Worm (Caenorhabditis elegans) whole organism, young adult: ENCODE data around the gene C06E2.1.
A peak's percentile ranks its signal among the peaks of the same experiment; 100 is the strongest.

ENCODE experiments used
- B0019.2 ChIP-seq: fragments of 200-800 bp; sonication (Bioruptor generic); conservative IDR thresholded peaks from 2 replicates; pipeline ENCODE4 v1.3.6; 2022; ENCODE audit warnings: missing genetic modification reagents, missing genetic modification characterization, missing compliant biosample characterization
- B0336.3 ChIP-seq: fragments of 200-800 bp; sonication (Bioruptor generic); IDR thresholded peaks from 2 replicates; pipeline ENCODE4 v1.3.6; 2022; ENCODE audit warnings: missing genetic modification characterization, missing compliant biosample characterization
- F37B4.10 ChIP-seq: fragments of 200-800 bp; sonication (Bioruptor generic); IDR thresholded peaks from 2 replicates; pipeline ENCODE4 v1.3.6; 2022; ENCODE audit warnings: missing genetic modification characterization, missing compliant biosample characterization
- F39B2.1 ChIP-seq: fragments of 200-800 bp; sonication (Bioruptor generic); IDR thresholded peaks from 2 replicates; pipeline ENCODE4 v1.3.6; 2022; ENCODE audit warnings: missing genetic modification reagents, missing genetic modification characterization, missing compliant biosample characterization
- F55B11.4 ChIP-seq: sonication (generic microtip); optimal IDR thresholded peaks from 2 replicates; lab custom pipeline; 2016; ENCODE audit warnings: missing compliant biosample characterization, missing genetic modification characterization, borderline replicate concordance; ENCODE audit not compliant: insufficient read depth
- F57A8.1 ChIP-seq: fragments of 200-800 bp; sonication (Bioruptor generic); optimal IDR thresholded peaks from 2 replicates; lab custom pipeline; 2018; ENCODE audit warnings: mild to moderate bottlenecking, missing genetic modification characterization, moderate library complexity, missing compliant biosample characterization
- T07F8.4 ChIP-seq: sonication (generic microtip); optimal IDR thresholded peaks from 2 replicates; lab custom pipeline; 2016; ENCODE audit warnings: mild to moderate bottlenecking, missing genetic modification characterization, moderate library complexity, missing compliant biosample characterization
- Y79H2A.3 ChIP-seq: fragments of 200-800 bp; sonication (Bioruptor generic); conservative IDR thresholded peaks from 2 replicates; pipeline ENCODE4 v1.3.6; 2022; ENCODE audit warnings: missing genetic modification reagents, missing genetic modification characterization, missing compliant biosample characterization
- Y95B8A.8 ChIP-seq: fragments of 200-800 bp; sonication (Bioruptor generic); IDR thresholded peaks from 2 replicates; pipeline ENCODE4 v1.3.6; 2022; ENCODE audit warnings: missing genetic modification reagents, missing genetic modification characterization, missing compliant biosample characterization
- ama-1 ChIP-seq, 3 experiments: fragments of 150-350 bp in 1 of 3; sonication (generic microtip) in 2 of 3; optimal IDR thresholded peaks; 2 replicates each; lab custom pipeline; 2014 to 2018; ENCODE audit warnings: missing biosample characterization in 2 of 3, missing genetic modification characterization in 2 of 3, missing genetic modification reagents in 2 of 3
- aptf-2 ChIP-seq: fragments of 200-800 bp; sonication (Bioruptor generic); conservative IDR thresholded peaks from 2 replicates; pipeline ENCODE4 v1.3.6; 2022; ENCODE audit warnings: missing genetic modification reagents, missing genetic modification characterization, missing compliant biosample characterization
- attf-3 ChIP-seq: fragments of 200-800 bp; sonication (Bioruptor generic); conservative IDR thresholded peaks from 2 replicates; pipeline ENCODE4 v1.3.6; 2022; ENCODE audit warnings: missing genetic modification reagents, missing genetic modification characterization, missing compliant biosample characterization
- ceh-100 ChIP-seq: fragments of 200-800 bp; sonication (Bioruptor generic); IDR thresholded peaks from 2 replicates; pipeline ENCODE4 v1.3.6; 2022; ENCODE audit warnings: missing genetic modification reagents, missing genetic modification characterization, missing compliant biosample characterization
- ceh-27 ChIP-seq: fragments of 200-800 bp; sonication (Bioruptor generic); optimal IDR thresholded peaks from 2 replicates; lab custom pipeline; 2018; ENCODE audit warnings: mild to moderate bottlenecking, missing genetic modification characterization, moderate library complexity, missing compliant biosample characterization
- ceh-79 ChIP-seq: sonication (generic microtip); optimal IDR thresholded peaks from 2 replicates; lab custom pipeline; 2017; ENCODE audit warnings: mild to moderate bottlenecking, missing genetic modification characterization, missing compliant biosample characterization
- ceh-91 ChIP-seq: fragments of 200-800 bp; sonication (Bioruptor generic); IDR thresholded peaks from 2 replicates; pipeline ENCODE4 v1.3.6; 2022; ENCODE audit warnings: missing genetic modification reagents, missing genetic modification characterization, missing compliant biosample characterization
- egrh-3 ChIP-seq: fragments of 200-800 bp; sonication (Bioruptor generic); IDR thresholded peaks from 2 replicates; pipeline ENCODE4 v1.3.6; 2022; ENCODE audit warnings: missing genetic modification reagents, missing genetic modification characterization, missing compliant biosample characterization
- ekl-4 ChIP-seq: fragments of 200-800 bp; sonication (Bioruptor generic); IDR thresholded peaks from 2 replicates; pipeline ENCODE4 v1.3.6; 2022; ENCODE audit warnings: missing genetic modification reagents, missing genetic modification characterization, missing compliant biosample characterization
- gei-17 ChIP-seq: fragments of 200-800 bp; sonication (Bioruptor generic); optimal IDR thresholded peaks from 2 replicates; lab custom pipeline; 2018; ENCODE audit warnings: mild to moderate bottlenecking, missing genetic modification characterization, missing compliant biosample characterization
- hlh-12 ChIP-seq: sonication (generic microtip); optimal IDR thresholded peaks from 2 replicates; lab custom pipeline; 2016; ENCODE audit warnings: missing genetic modification characterization, missing compliant biosample characterization
- hmg-1.2 ChIP-seq: fragments of 200-800 bp; sonication (Bioruptor generic); IDR thresholded peaks from 2 replicates; pipeline ENCODE4 v1.3.6; 2022; ENCODE audit warnings: missing genetic modification reagents, missing genetic modification characterization, missing compliant biosample characterization
- hmg-20 ChIP-seq: fragments of 200-800 bp; sonication (Bioruptor generic); IDR thresholded peaks from 2 replicates; pipeline ENCODE4 v1.3.6; 2022; ENCODE audit warnings: missing genetic modification reagents, missing genetic modification characterization, missing compliant biosample characterization
- hsf-1 ChIP-seq: fragments of 200-800 bp; sonication (Bioruptor generic); IDR thresholded peaks from 2 replicates; pipeline ENCODE4 v1.3.6; 2022; ENCODE audit warnings: missing genetic modification reagents, missing genetic modification characterization, missing compliant biosample characterization
- let-526 ChIP-seq: fragments of 200-800 bp; sonication (Bioruptor generic); IDR thresholded peaks from 2 replicates; pipeline ENCODE4 v1.3.6; 2022; ENCODE audit warnings: missing genetic modification reagents, missing genetic modification characterization, missing compliant biosample characterization
- lin-40 ChIP-seq: sonication (generic microtip); optimal IDR thresholded peaks from 2 replicates; lab custom pipeline; 2016; ENCODE audit warnings: missing genetic modification characterization, mild to moderate bottlenecking, missing compliant biosample characterization, missing genotype, missing genetic modification reagents
- madf-10 ChIP-seq: sonication (generic microtip); optimal IDR thresholded peaks from 2 replicates; lab custom pipeline; 2016; ENCODE audit warnings: mild to moderate bottlenecking, missing genetic modification characterization, missing compliant biosample characterization
- mel-28 ChIP-seq: sonication (generic microtip); optimal IDR thresholded peaks from 2 replicates; lab custom pipeline; 2016; ENCODE audit warnings: borderline replicate concordance, mild to moderate bottlenecking, missing genetic modification characterization, missing compliant biosample characterization
- nfya-1 ChIP-seq: sonication (generic microtip); optimal IDR thresholded peaks from 2 replicates; lab custom pipeline; 2017; ENCODE audit warnings: antibody characterized with exemption, missing compliant biosample characterization, missing genetic modification characterization, borderline replicate concordance; ENCODE audit not compliant: insufficient read depth
- rcor-1 ChIP-seq: fragments of 200-800 bp; sonication (Bioruptor generic); IDR thresholded peaks from 2 replicates; pipeline ENCODE4 v1.3.6; 2022; ENCODE audit warnings: missing genetic modification reagents, missing genetic modification characterization, missing compliant biosample characterization
- snpc-1.3 ChIP-seq: sonication (generic microtip); optimal IDR thresholded peaks from 2 replicates; lab custom pipeline; 2017; ENCODE audit warnings: missing genetic modification characterization, mild to moderate bottlenecking, missing compliant biosample characterization, antibody characterized with exemption, moderate library complexity, missing genotype, missing genetic modification reagents; ENCODE audit not compliant: insufficient read depth
- ztf-18 ChIP-seq: sonication (generic microtip); optimal IDR thresholded peaks from 2 replicates; lab custom pipeline; 2016; ENCODE audit warnings: missing genotype, mild to moderate bottlenecking, missing genetic modification characterization, missing compliant biosample characterization
- ztf-25 ChIP-seq: fragments of 200-800 bp; sonication (Bioruptor generic); IDR thresholded peaks from 2 replicates; pipeline ENCODE4 v1.3.6; 2022; ENCODE audit warnings: missing genetic modification reagents, missing genetic modification characterization, missing compliant biosample characterization
- ztf-3 ChIP-seq: fragments of 200-800 bp; sonication (Bioruptor generic); optimal IDR thresholded peaks from 2 replicates; lab custom pipeline; 2018; ENCODE audit warnings: mild to moderate bottlenecking, missing genetic modification characterization, missing compliant biosample characterization

The C06E2.1 gene

ce11 chrX:8892808-8893207 lies 18.2 kb upstream of the C06E2.1 start, which contains the start of gene C13E3.1:
Gene C13E3.1, plus strand, starts transcription at chrX:8893108.
- TF ChIP-seq hmg-20 (GFP tag; lab: Robert Waterston, UW), result no peak
- no peak for TF ChIP-seq ztf-3 (GFP tag; lab: Kevin White, UChicago)
- TF ChIP-seq lin-40, result no peak
- no peak for TF ChIP-seq nfya-1 (tag; lab: Kevin White, UChicago)
- TF ChIP-seq attf-3 (GFP tag; lab: Robert Waterston, UW), result no peak
- TF ChIP-seq ekl-4, result no peak
- TF ChIP-seq rcor-1, result no peak
- no peak for TF ChIP-seq F55B11.4 (tag; lab: Kevin White, UChicago)
- TF ChIP-seq F37B4.10 (GFP tag; lab: Robert Waterston, UW), result no peak
- TF ChIP-seq Y79H2A.3 (GFP tag; lab: Robert Waterston, UW), result no peak
- no peak for TF ChIP-seq snpc-1.3 (tag; lab: Kevin White, UChicago)
- TF ChIP-seq gei-17 (GFP tag; lab: Kevin White, UChicago), result no peak
- TF ChIP-seq ceh-100 (GFP tag; lab: Robert Waterston, UW), result no peak

ce11 chrX:8891393-8891953 lies 16.8 kb upstream of the C06E2.1 start:
- TF ChIP-seq Y95B8A.8 (GFP tag; lab: Robert Waterston, UW) (no peak), B0336.3 (GFP tag; lab: Robert Waterston, UW) (no peak), let-526 (GFP tag; lab: Robert Waterston, UW) (no peak), ztf-3 (GFP tag; lab: Kevin White, UChicago) (no peak), mel-28 (no peak), ceh-91 (GFP tag; lab: Robert Waterston, UW) (no peak), hlh-12 (tag; lab: Kevin White, UChicago) (no peak), hmg-20 (GFP tag; lab: Robert Waterston, UW) (no peak), snpc-1.3 (tag; lab: Kevin White, UChicago) (no peak), B0019.2 (no peak), ztf-25 (no peak), madf-10 (no peak), ceh-27 (GFP tag; lab: Kevin White, UChicago) (no peak), T07F8.4 (tag; lab: Kevin White, UChicago) (no peak)

DNA sequence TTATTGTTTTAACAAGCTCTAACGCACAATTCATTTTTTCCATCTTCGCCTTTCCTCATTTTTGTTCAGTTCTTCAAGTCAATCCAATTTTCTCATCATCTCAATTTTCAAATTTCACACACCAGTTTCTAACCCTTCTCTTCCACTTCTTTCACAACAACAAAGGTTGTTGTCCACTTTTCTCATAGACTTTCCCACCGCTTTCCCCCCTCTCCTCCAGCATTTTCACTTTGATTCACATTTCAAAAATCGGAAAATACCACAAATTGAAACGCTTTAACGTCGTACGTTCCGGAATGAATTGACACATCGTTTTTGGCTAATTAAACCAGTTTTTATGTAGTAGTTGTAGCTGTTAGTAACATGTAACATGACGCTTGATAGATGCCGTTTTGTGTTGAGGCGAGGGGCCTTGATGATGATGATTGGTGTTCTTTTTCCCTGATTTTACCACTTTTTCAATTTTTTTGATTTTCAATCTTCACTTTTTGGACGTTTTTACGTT lies 15.7 kb upstream of the C06E2.1 start:
- TF ChIP-seq ama-1 (optimal IDR thresholded peaks at IDR 0.05; lab: Kevin White, UChicago) (no peak), ama-1 (GFP tag; optimal IDR thresholded peaks at IDR 0.05; lab: Kevin White, UChicago) (no peak), hsf-1 (GFP tag; lab: Robert Waterston, UW) (no peak), F39B2.1 (GFP tag; lab: Robert Waterston, UW) (no peak), F57A8.1 (GFP tag; lab: Kevin White, UChicago) (no peak), ceh-79 (tag; lab: Kevin White, UChicago) (no peak)

ce11 chrX:8888835-8889234 lies 14.2 kb upstream of the C06E2.1 start:
- TF ChIP-seq ceh-100 (GFP tag; lab: Robert Waterston, UW), result no peak
- TF ChIP-seq aptf-2 (GFP tag; lab: Robert Waterston, UW), result no peak

DNA sequence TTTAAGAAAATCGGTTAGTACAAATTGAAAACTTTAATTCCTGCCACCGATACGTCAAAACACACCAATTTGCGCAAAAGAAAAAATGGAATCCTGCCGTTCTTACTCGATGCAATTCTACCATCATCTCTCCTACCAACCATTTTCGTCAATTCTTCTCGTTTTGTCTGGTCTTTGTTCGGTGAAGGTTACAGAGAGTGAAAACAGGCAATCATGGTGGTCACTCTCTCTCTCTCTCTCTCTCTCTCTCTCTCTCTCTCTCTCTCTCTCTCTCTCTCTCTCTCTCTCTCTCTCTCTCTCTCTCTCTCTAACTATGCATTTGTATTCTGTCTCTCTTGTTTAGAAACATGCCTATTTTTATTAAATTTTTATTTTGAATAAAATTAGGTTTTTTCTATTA lies 7.5 kb upstream of the C06E2.1 start:
- TF ChIP-seq ztf-18 (tag; lab: Kevin White, UChicago) (no peak), hmg-1.2 (no peak), egrh-3 (GFP tag; lab: Robert Waterston, UW) (peak; percentile 35; the same call in 1 of the 2 replicates)
